Fruit fly (Drosophila melanogaster): ENCODE results near the gene Mcr.

Mcr gene

dm6 chr2L:8081640-8082485, 919 bp downstream of the Mcr start (continued):
- peak; percentile 27 to 84 for TF ChIP-seq Hr51 (GFP tag; optimal IDR thresholded peaks at IDR 0.05)
- TF ChIP-seq CG34224 (GFP tag; IDR thresholded peaks at IDR 0.05; ENCODE audit: partially characterized antibody): no peak
- TF ChIP-seq dimm (GFP tag; IDR thresholded peaks at IDR 0.05): peak; percentile 56
- no peak for TF ChIP-seq dan (GFP tag; IDR thresholded peaks at IDR 0.05)
- 0 out of 2 replicates have a peak, but pooled peaks have one; percentile 35 for TF ChIP-seq Scr (GFP tag; IDR thresholded peaks at IDR 0.05; ENCODE audit: partially characterized antibody)
- TF ChIP-seq grau (tag; optimal IDR thresholded peaks at IDR 0.05): peak; percentile 86
- TF ChIP-seq seq (GFP tag; IDR thresholded peaks at IDR 0.05): peak; percentile 85
- TF ChIP-seq CG3838 (GFP tag; optimal IDR thresholded peaks at IDR 0.05): no peak
- TF ChIP-seq MBD-R2 (GFP tag; IDR thresholded peaks at IDR 0.05): peak; percentile 45
- no peak for TF ChIP-seq CG32772 (GFP tag; IDR thresholded peaks at IDR 0.05)
- TF ChIP-seq wek (GFP tag; optimal IDR thresholded peaks at IDR 0.05): no peak
- TF ChIP-seq CG3847 (GFP tag; IDR thresholded peaks at IDR 0.05): peak; percentile 80
- TF ChIP-seq bowl (GFP tag; IDR thresholded peaks at IDR 0.05): 0 out of 2 replicates have a peak, but pooled peaks have one; percentile 55
- no peak for TF ChIP-seq bab2 (GFP tag; optimal IDR thresholded peaks at IDR 0.05)
- peak; percentile 91 for TF ChIP-seq sens (GFP tag)
- no peak for TF ChIP-seq CG31224 (GFP tag; IDR thresholded peaks at IDR 0.05)
- no peak for TF ChIP-seq CG16779 (GFP tag; IDR thresholded peaks at IDR 0.05)
- TF ChIP-seq CG6765 (GFP tag; optimal IDR thresholded peaks at IDR 0.05): peak; percentile 6
- TF ChIP-seq Max (GFP tag; optimal IDR thresholded peaks at IDR 0.05): peak; percentile 54
- no peak for TF ChIP-seq ato (GFP tag; IDR thresholded peaks at IDR 0.05; ENCODE audit: partially characterized antibody)
- no peak for TF ChIP-seq CG42726 (GFP tag; IDR thresholded peaks at IDR 0.05; ENCODE audit: partially characterized antibody)
- peak; percentile 80 for TF ChIP-seq H2.0 (GFP tag; IDR thresholded peaks at IDR 0.05)
- TF ChIP-seq Atf6 (GFP tag; IDR thresholded peaks at IDR 0.05): peak; percentile 55; the same call in 1 of the 2 replicates
- no peak for TF ChIP-seq da (GFP tag; optimal IDR thresholded peaks at IDR 0.05)
- peak; percentile 21 for TF ChIP-seq Fer3 (tag; optimal IDR thresholded peaks at IDR 0.05)
- peak; percentile 6 for TF ChIP-seq CG9609 (GFP tag; optimal IDR thresholded peaks at IDR 0.05)
- no peak for TF ChIP-seq CG15011 (GFP tag; optimal IDR thresholded peaks at IDR 0.05)
- peak; percentile 27 for TF ChIP-seq tup (GFP tag; optimal IDR thresholded peaks at IDR 0.05)
- TF ChIP-seq CG2120 (GFP tag; optimal IDR thresholded peaks at IDR 0.05): peak; percentile 69
- peak; percentile 68 to 80 for TF ChIP-seq bsh (GFP tag; optimal IDR thresholded peaks at IDR 0.05)
- TF ChIP-seq CG8359 (GFP tag; optimal IDR thresholded peaks at IDR 0.05; ENCODE audit: borderline replicate concordance): peak; percentile 64
- peak; percentile 84 for TF ChIP-seq sob (GFP tag; IDR thresholded peaks at IDR 0.05)
- peak; percentile 78 for TF ChIP-seq Xbp1 (GFP tag; optimal IDR thresholded peaks at IDR 0.05)
- TF ChIP-seq rib (GFP tag; IDR thresholded peaks at IDR 0.05): peak; percentile 21; the same call in 1 of the 2 replicates
- peak; percentile 72 for TF ChIP-seq Nf-YB (GFP tag; optimal IDR thresholded peaks at IDR 0.05)
- no peak for TF ChIP-seq CG2129 (GFP tag; IDR thresholded peaks at IDR 0.05; ENCODE audit: partially characterized antibody)
- peak; percentile 90 for TF ChIP-seq CG12659 (GFP tag; optimal IDR thresholded peaks at IDR 0.05)
- TF ChIP-seq sqz (GFP tag; optimal IDR thresholded peaks at IDR 0.05): peak; percentile 63
- TF ChIP-seq sisA (GFP tag; IDR thresholded peaks at IDR 0.05): peak; percentile 87
- TF ChIP-seq CG12744 (GFP tag; optimal IDR thresholded peaks at IDR 0.05): no peak
- no peak for TF ChIP-seq HLHmδ (GFP tag; optimal IDR thresholded peaks at IDR 0.05)
- peak; percentile 64 for TF ChIP-seq al (GFP tag; IDR thresholded peaks at IDR 0.05)
- TF ChIP-seq CHES-1-like (GFP tag; optimal IDR thresholded peaks at IDR 0.05): peak; percentile 22
- no peak for TF ChIP-seq CG4730 (GFP tag; IDR thresholded peaks at IDR 0.05)
- no peak for TF ChIP-seq CG33213 (GFP tag; optimal IDR thresholded peaks at IDR 0.05)
